Worm (Caenorhabditis elegans): ENCODE data around the gene R03H10.5.

R03H10.5 gene

DNA sequence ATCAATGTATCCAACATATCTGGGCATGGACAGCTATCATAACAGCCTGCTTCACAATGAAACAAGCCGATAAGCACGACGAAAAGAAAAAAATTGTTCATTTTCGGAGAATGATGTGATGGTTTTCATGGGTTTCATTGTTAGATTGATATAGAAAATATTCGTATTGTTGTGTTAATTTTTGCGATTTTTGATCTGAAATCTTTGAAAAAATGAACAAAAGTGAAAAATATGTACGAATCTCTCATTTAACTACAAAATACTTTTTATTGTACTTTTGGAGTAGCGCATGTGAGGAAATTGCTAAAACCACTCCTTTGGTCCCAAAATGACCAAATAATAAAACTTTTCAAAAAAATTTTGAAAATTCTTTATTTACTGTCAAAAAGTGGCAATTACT lies at the start of gene R03H10.5:
Gene R03H10.5 (minus strand): TSS at position 101 of the 400 bp plus-strand sequence.
- TF ChIP-seq snpc-4 (tag; optimal IDR thresholded peaks at IDR 0.05), result no peak
- no peak for TF ChIP-seq pax-3 (tag; optimal IDR thresholded peaks at IDR 0.05)
- TF ChIP-seq lir-3 (tag; optimal IDR thresholded peaks at IDR 0.05; ENCODE audit: poor library complexity), result no peak

ce11 chrII:4219062-4219461 lies 48.7 kb upstream of the R03H10.5 start, which contains the start of gene F31D5.1:
F31D5.1 (plus strand) TSS chrII:4219362.
- no peak for TF ChIP-seq ceh-8 (GFP tag; optimal IDR thresholded peaks at IDR 0.05)
- TF ChIP-seq lin-14 (GFP tag; optimal IDR thresholded peaks at IDR 0.05), result no peak
- no peak for TF ChIP-seq pax-3 (tag; optimal IDR thresholded peaks at IDR 0.05)
- TF ChIP-seq C16A3.4 (tag; optimal IDR thresholded peaks at IDR 0.05), result no peak
- TF ChIP-seq ama-1 (optimal IDR thresholded peaks at IDR 0.05), result no peak
- no peak for TF ChIP-seq C34B4.2 (tag; optimal IDR thresholded peaks at IDR 0.05)
- no peak for TF ChIP-seq ces-1 (GFP tag; optimal IDR thresholded peaks at IDR 0.05)
- TF ChIP-seq nhr-90 (tag; optimal IDR thresholded peaks at IDR 0.05; ENCODE audit: poor library complexity), result no peak
- no peak for TF ChIP-seq egl-27 (tag; optimal IDR thresholded peaks at IDR 0.05)
- TF ChIP-seq nhr-85 (tag), result no peak
- TF ChIP-seq nhr-47 (tag; optimal IDR thresholded peaks at IDR 0.05), result no peak
- TF ChIP-seq irx-1 (tag; optimal IDR thresholded peaks at IDR 0.05), result no peak
- TF ChIP-seq isw-1 (GFP tag; IDR thresholded peaks at IDR 0.05), result no peak
- TF ChIP-seq nhr-76 (tag; optimal IDR thresholded peaks at IDR 0.05), result no peak
- TF ChIP-seq aha-1 (tag; optimal IDR thresholded peaks at IDR 0.05), result no peak
- no peak for TF ChIP-seq unc-98 (GFP tag; IDR thresholded peaks at IDR 0.05)

DNA sequence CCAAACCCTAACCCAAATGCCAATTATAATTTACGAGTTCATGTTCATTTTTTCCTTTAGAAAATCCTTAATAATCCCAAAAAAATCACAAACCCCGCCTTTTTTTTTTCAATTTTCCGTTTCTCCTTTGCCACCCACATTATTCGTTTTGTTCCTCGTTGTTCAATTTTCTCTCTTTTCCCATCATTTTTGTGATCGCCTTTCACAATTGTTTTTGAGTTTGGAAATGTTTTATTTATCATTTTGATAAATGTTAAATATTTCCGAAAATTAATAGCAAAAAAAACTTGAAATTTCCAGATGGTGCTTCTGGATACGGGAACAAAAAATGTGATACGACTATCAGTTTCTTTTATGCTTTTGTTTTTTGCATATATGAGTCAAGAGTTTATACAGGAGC lies 44.9 kb upstream of the R03H10.5 start, which contains the start of gene F31D5.2:
Gene F31D5.2 (plus strand): TSS at position 301 of the 400 bp plus-strand sequence.
- no peak for TF ChIP-seq mep-1 (tag; optimal IDR thresholded peaks at IDR 0.05)
- TF ChIP-seq F16B12.6 (tag; optimal IDR thresholded peaks at IDR 0.05), result no peak
- no peak for TF ChIP-seq swsn-7 (tag; optimal IDR thresholded peaks at IDR 0.05)
- no peak for TF ChIP-seq fos-1 (tag; optimal IDR thresholded peaks at IDR 0.05)
- TF ChIP-seq elt-3 (tag; optimal IDR thresholded peaks at IDR 0.05), result no peak
- no peak for TF ChIP-seq mef-2 (tag; optimal IDR thresholded peaks at IDR 0.05)

DNA sequence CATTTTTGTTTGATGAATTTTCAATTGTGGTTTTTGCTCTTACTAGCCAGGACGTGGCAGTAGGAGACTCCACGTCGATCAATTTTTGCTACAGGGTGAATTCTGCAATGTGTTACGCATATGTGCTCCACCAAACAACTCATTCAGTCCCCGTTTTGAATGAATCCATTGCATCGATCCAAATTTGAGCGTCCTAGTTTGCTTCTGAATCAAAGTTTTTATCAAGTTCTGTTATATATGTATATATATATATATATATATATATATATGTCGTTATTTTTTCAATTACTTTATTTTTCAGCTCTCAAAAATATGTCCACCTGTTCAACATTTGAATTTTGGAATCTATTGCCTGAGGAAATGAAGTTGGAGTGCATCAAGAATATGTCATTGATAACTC lies 40.7 kb upstream of the R03H10.5 start, which contains the start of gene F31D5.7:
Gene F31D5.7 (plus strand): TSS at position 301 of the 400 bp plus-strand sequence.
- no peak for TF ChIP-seq nhr-28 (tag; optimal IDR thresholded peaks at IDR 0.05)

DNA sequence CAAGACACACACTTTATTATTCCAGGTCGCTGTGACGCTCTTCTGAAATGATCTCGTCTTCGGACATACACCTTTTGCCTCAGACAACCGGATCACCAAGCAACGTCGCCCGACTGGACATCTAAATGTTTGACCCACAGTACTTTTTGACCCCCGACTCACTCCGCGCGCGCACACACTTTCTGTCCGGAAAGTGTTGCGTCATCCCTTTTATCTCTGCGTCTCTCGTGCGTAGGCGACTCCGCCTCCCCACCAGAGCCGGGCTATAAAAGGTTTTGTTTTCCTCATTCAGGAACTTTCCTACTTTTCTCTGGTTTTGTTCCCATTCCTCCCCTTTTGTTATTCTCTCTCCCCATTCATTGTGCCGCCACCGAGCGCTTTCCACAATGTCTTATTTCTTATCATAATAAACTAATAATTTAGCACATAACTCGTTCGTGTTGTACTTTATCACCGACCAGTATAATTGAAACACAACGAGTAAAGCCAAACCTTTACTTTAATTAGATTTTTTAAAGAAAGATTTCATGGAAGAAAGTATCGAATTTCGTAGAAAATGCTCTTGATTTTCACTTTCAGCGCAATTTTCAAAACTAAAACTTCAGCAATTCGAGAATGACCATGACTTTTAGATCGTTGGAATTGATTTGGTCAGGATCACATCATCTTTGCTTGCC lies 38.8 kb upstream of the R03H10.5 start, which contains the start of gene F31D5.6:
Gene F31D5.6 (plus strand): TSS at position 627 of the 677 bp plus-strand sequence.
- no peak for TF ChIP-seq skn-1 (tag; optimal IDR thresholded peaks at IDR 0.05)
- TF ChIP-seq lin-14 (GFP tag; optimal IDR thresholded peaks at IDR 0.05), result no peak
- TF ChIP-seq vab-15 (tag; optimal IDR thresholded peaks at IDR 0.05), result no peak
- TF ChIP-seq ztf-4 (tag; optimal IDR thresholded peaks at IDR 0.05), result no peak
- no peak for TF ChIP-seq nhr-237 (tag; optimal IDR thresholded peaks at IDR 0.05)
- no peak for TF ChIP-seq nhr-85 (tag)
- no peak for TF ChIP-seq grh-1 (GFP tag; IDR thresholded peaks at IDR 0.05)
- no peak for TF ChIP-seq nhr-71 (tag; optimal IDR thresholded peaks at IDR 0.05)
- no peak for TF ChIP-seq dsc-1 (tag; optimal IDR thresholded peaks at IDR 0.05)
- TF ChIP-seq fkh-8 (tag; optimal IDR thresholded peaks at IDR 0.05), result no peak
- no peak for TF ChIP-seq unc-98 (GFP tag; IDR thresholded peaks at IDR 0.05)

- peak; percentile 97 for TF ChIP-seq elt-2 (tag; optimal IDR thresholded peaks at IDR 0.05)
- TF ChIP-seq isw-1 (GFP tag; IDR thresholded peaks at IDR 0.05), result no peak
- TF ChIP-seq ceh-88 (GFP tag; IDR thresholded peaks at IDR 0.05), result no peak
- no peak for TF ChIP-seq ets-5 (GFP tag; IDR thresholded peaks at IDR 0.05)
- TF ChIP-seq ceh-90 (tag; optimal IDR thresholded peaks at IDR 0.05), result no peak
- TF ChIP-seq efl-3 (GFP tag; optimal IDR thresholded peaks at IDR 0.05), result no peak
- no peak for TF ChIP-seq nhr-20 (tag; optimal IDR thresholded peaks at IDR 0.05)
- TF ChIP-seq elt-3 (tag; optimal IDR thresholded peaks at IDR 0.05), result no peak
- TF ChIP-seq efl-1 (optimal IDR thresholded peaks at IDR 0.05), result no peak
- TF ChIP-seq efl-1 (GFP tag; optimal IDR thresholded peaks at IDR 0.05 in 1 of 2), result peak in 1 of 2 experiments; percentile 40
- no peak for TF ChIP-seq snpc-4 (tag; optimal IDR thresholded peaks at IDR 0.05)
- TF ChIP-seq pqm-1 (tag; optimal IDR thresholded peaks at IDR 0.05), result no peak
Observed at ce11 chrII:4203729-4204184, 33.3 kb upstream of the R03H10.5 start, which contains the start of gene mth-1. mth-1 (minus strand) TSS chrII:4203779.

Measured in whole organism, L1 larva.